Fruit fly (Drosophila melanogaster) whole organism, adult: ENCODE results near the gene ssp.

Experiments used
- CG11617 ChIP-seq: fragments of 200-800 bp; sonication (Bioruptor generic); optimal IDR thresholded peaks from 2 replicates; lab custom pipeline; 2017; ENCODE audit warnings: mild to moderate bottlenecking, missing biosample characterization, missing genetic modification reagents, missing genetic modification characterization
- CG12768 ChIP-seq: fragments of 200-800 bp; sonication (Bioruptor generic); optimal IDR thresholded peaks from 2 replicates; lab custom pipeline; 2017; ENCODE audit warnings: missing biosample characterization, missing genetic modification characterization, mild to moderate bottlenecking, moderate library complexity, missing genetic modification reagents
- CG14711 ChIP-seq: fragments of 200-800 bp; sonication (Bioruptor generic); optimal IDR thresholded peaks from 2 replicates; lab custom pipeline; 2018; ENCODE audit warnings: missing biosample characterization, mild to moderate bottlenecking, missing genetic modification characterization, moderate library complexity
- CG1620 ChIP-seq: fragments of 200-800 bp; sonication (Bioruptor generic); optimal IDR thresholded peaks from 2 replicates; lab custom pipeline; 2016; ENCODE audit warnings: missing biosample characterization, missing genetic modification characterization
- CG33017 ChIP-seq: fragments of 200-800 bp; sonication (Bioruptor generic); optimal IDR thresholded peaks from 2 replicates; lab custom pipeline; 2018; ENCODE audit warnings: missing biosample characterization, mild to moderate bottlenecking, missing genetic modification characterization, moderate library complexity
- CG5204 ChIP-seq: fragments of 200-800 bp; sonication (Bioruptor generic); optimal IDR thresholded peaks from 2 replicates; lab custom pipeline; 2016; ENCODE audit warnings: missing biosample characterization, missing genetic modification characterization
- CG7045 ChIP-seq: fragments of 200-800 bp; sonication (Bioruptor generic); optimal IDR thresholded peaks from 2 replicates; lab custom pipeline; 2017; ENCODE audit warnings: missing biosample characterization, mild to moderate bottlenecking, missing genetic modification characterization
- CG7101 ChIP-seq: fragments of 200-800 bp; sonication (Bioruptor generic); optimal IDR thresholded peaks from 2 replicates; lab custom pipeline; 2018; ENCODE audit warnings: missing biosample characterization, mild to moderate bottlenecking, missing genetic modification characterization, moderate library complexity
- Clk ChIP-seq: fragments of 200-800 bp; sonication (Bioruptor generic); optimal IDR thresholded peaks from 2 replicates; lab custom pipeline; 2017; ENCODE audit warnings: missing biosample characterization, missing genetic modification characterization
- Crg-1 ChIP-seq: fragments of 200-800 bp; sonication (Bioruptor generic); optimal IDR thresholded peaks from 2 replicates; lab custom pipeline; 2016; ENCODE audit warnings: missing biosample characterization, missing genetic modification characterization
- Hr96 ChIP-seq: fragments of 200-800 bp; sonication (Bioruptor generic); optimal IDR thresholded peaks from 2 replicates; lab custom pipeline; 2016; ENCODE audit warnings: missing biosample characterization, missing genetic modification characterization
- Mnt ChIP-seq: fragments of 200-800 bp; sonication (Bioruptor generic); optimal IDR thresholded peaks from 2 replicates; lab custom pipeline; 2016; ENCODE audit warnings: missing biosample characterization, mild to moderate bottlenecking, missing genetic modification characterization
- bab1 ChIP-seq: fragments of 200-800 bp; sonication (Bioruptor generic); optimal IDR thresholded peaks from 3 replicates; lab custom pipeline; 2019; ENCODE audit warnings: missing biosample characterization, mild to moderate bottlenecking, missing genetic modification characterization, moderate library complexity
- cic ChIP-seq: fragments of 200-800 bp; sonication (Bioruptor generic); optimal IDR thresholded peaks from 2 replicates; lab custom pipeline; 2017; ENCODE audit warnings: missing biosample characterization, mild to moderate bottlenecking, missing genetic modification characterization, moderate library complexity
- cnc ChIP-seq, 2 experiments: fragments of >200 bp; optimal IDR thresholded peaks; 2 replicates each; lab custom pipeline; 2017
- kay ChIP-seq: fragments of 200-800 bp; sonication (Bioruptor generic); peaks from one replicate; lab custom pipeline; 2016; ENCODE audit warnings: missing biosample characterization, missing genetic modification characterization, borderline replicate concordance
- ovo ChIP-seq: fragments of 200-800 bp; sonication (Bioruptor generic); optimal IDR thresholded peaks from 2 replicates; lab custom pipeline; 2016; ENCODE audit warnings: missing biosample characterization, missing genetic modification characterization
- pad ChIP-seq: fragments of 200-800 bp; sonication (Bioruptor generic); optimal IDR thresholded peaks from 3 replicates; lab custom pipeline; 2017; ENCODE audit warnings: missing biosample characterization, missing genetic modification characterization, mild to moderate bottlenecking, moderate library complexity, missing genetic modification reagents
- tj ChIP-seq: fragments of 200-800 bp; sonication (Bioruptor generic); optimal IDR thresholded peaks from 3 replicates; lab custom pipeline; 2017; ENCODE audit warnings: missing biosample characterization, mild to moderate bottlenecking, missing genetic modification characterization, moderate library complexity
- toe ChIP-seq: fragments of 200-800 bp; sonication (Bioruptor generic); optimal IDR thresholded peaks from 2 replicates; lab custom pipeline; 2016; ENCODE audit warnings: missing biosample characterization, missing genetic modification characterization

Gene ssp

dm6 chr3L:12088326-12088725 lies 29.7 kb upstream of the ssp start, which contains the start of gene CG17154:
Gene CG17154 (plus strand): TSS chr3L:12088626.
- TF ChIP-seq kay (GFP tag; lab: Kevin White, UChicago) (peak; percentile 37), CG7101 (tag; lab: Kevin White, UChicago) (no peak), Crg-1 (GFP tag; lab: Kevin White, UChicago) (no peak)

dm6 chr3L:12090184-12090897 lies 27.7 kb upstream of the ssp start:
- TF ChIP-seq CG7101 (tag; lab: Kevin White, UChicago), result no peak
- no peak for TF ChIP-seq ovo
- TF ChIP-seq Hr96 (GFP tag; lab: Kevin White, UChicago), result no peak
- TF ChIP-seq cnc (optimal IDR thresholded peaks at IDR 0.05; lab: Kevin White, UChicago), result no peak
- TF ChIP-seq CG11617, result no peak
- TF ChIP-seq pad, result peak; percentile 55
- no peak for TF ChIP-seq CG33017 (tag; lab: Kevin White, UChicago)

- peak; percentile 81 for TF ChIP-seq tj (GFP tag; lab: Kevin White, UChicago)
- peak; percentile 21 for TF ChIP-seq pad
- TF ChIP-seq CG7045 (GFP tag; lab: Kevin White, UChicago), result no peak
- TF ChIP-seq bab1 (GFP tag; lab: Kevin White, UChicago), result peak; percentile 66
These were observed 27.0 kb upstream of the ssp start for dm6 chr3L:12090898-12091685.

dm6 chr3L:12092860-12093359 lies 25.1 kb upstream of the ssp start:
- TF ChIP-seq cic (GFP tag; lab: Kevin White, UChicago), result no peak
- TF ChIP-seq tj (GFP tag; lab: Kevin White, UChicago), result peak; percentile 19
- TF ChIP-seq CG5204 (GFP tag; lab: Kevin White, UChicago), result no peak
- no peak for TF ChIP-seq pad
- TF ChIP-seq Crg-1 (GFP tag; lab: Kevin White, UChicago), result no peak
- TF ChIP-seq toe (GFP tag; lab: Kevin White, UChicago), result no peak

- TF ChIP-seq CG7045 (GFP tag; lab: Kevin White, UChicago), result no peak
- no peak for TF ChIP-seq cnc (optimal IDR thresholded peaks at IDR 0.05; lab: Kevin White, UChicago)
- TF ChIP-seq CG5204 (GFP tag; lab: Kevin White, UChicago), result no peak
- TF ChIP-seq ovo, result no peak
- TF ChIP-seq toe (GFP tag; lab: Kevin White, UChicago), result no peak
- TF ChIP-seq CG33017 (tag; lab: Kevin White, UChicago), result no peak
- TF ChIP-seq CG1620, result no peak
- no peak for TF ChIP-seq cic (GFP tag; lab: Kevin White, UChicago)
These were observed 22.1 kb upstream of the ssp start for dm6 chr3L:12095960-12096359.

- TF ChIP-seq CG12768 (GFP tag; lab: Kevin White, UChicago), result no peak
- no peak for TF ChIP-seq tj (GFP tag; lab: Kevin White, UChicago)
- no peak for TF ChIP-seq CG1620
- no peak for TF ChIP-seq toe (GFP tag; lab: Kevin White, UChicago)
- TF ChIP-seq CG33017 (tag; lab: Kevin White, UChicago), result no peak
- no peak for TF ChIP-seq Crg-1 (GFP tag; lab: Kevin White, UChicago)
- TF ChIP-seq Mnt (GFP tag; lab: Kevin White, UChicago), result no peak
- no peak for TF ChIP-seq cic (GFP tag; lab: Kevin White, UChicago)
- no peak for TF ChIP-seq bab1 (GFP tag; lab: Kevin White, UChicago)
- TF ChIP-seq pad, result no peak
- no peak for TF ChIP-seq Clk (GFP tag; lab: Kevin White, UChicago)
- TF ChIP-seq CG11617, result no peak
- TF ChIP-seq cnc (optimal IDR thresholded peaks at IDR 0.05; lab: Kevin White, UChicago), result no peak
- TF ChIP-seq Hr96 (GFP tag; lab: Kevin White, UChicago), result no peak
- TF ChIP-seq CG7101 (tag; lab: Kevin White, UChicago), result no peak
- TF ChIP-seq kay (GFP tag; lab: Kevin White, UChicago), result no peak
- TF ChIP-seq CG7045 (GFP tag; lab: Kevin White, UChicago), result no peak
- no peak for TF ChIP-seq CG14711
- TF ChIP-seq CG5204 (GFP tag; lab: Kevin White, UChicago), result no peak
These were observed 21.0 kb upstream of the ssp start for dm6 chr3L:12096799-12097662.
